Worm (Caenorhabditis elegans): ENCODE results near the gene F47E1.2.

- no peak for TF ChIP-seq tbx-8 (GFP tag; optimal IDR thresholded peaks at IDR 0.05)
- TF ChIP-seq lsy-2 (tag; optimal IDR thresholded peaks at IDR 0.05), result no peak
- no peak for TF ChIP-seq elt-1 (tag; optimal IDR thresholded peaks at IDR 0.05; ENCODE audit: borderline replicate concordance, insufficient read depth)
Measured at ce11 chrX:9091873-9092272, 34.4 kb downstream of the F47E1.2 start.
